Fruit fly (Drosophila melanogaster) whole organism, embryonic: ENCODE results near the gene KdelR.

Experiments
- ATbp ChIP-seq: fragments of 200-800 bp; sonication (Bioruptor generic); optimal IDR thresholded peaks from 2 replicates; lab custom pipeline; 2017; ENCODE audit warnings: missing biosample characterization, mild to moderate bottlenecking, missing genetic modification characterization, missing genetic modification reagents
- Antp ChIP-seq: fragments of 200-800 bp; sonication (Bioruptor generic); optimal IDR thresholded peaks from 3 replicates; lab custom pipeline; 2016; ENCODE audit warnings: missing biosample characterization, missing genetic modification characterization
- Atf6 ChIP-seq: fragments of 200-800 bp; sonication (Bioruptor generic); IDR thresholded peaks from 2 replicates; pipeline ENCODE4 v1.3.6; 2022; ENCODE audit warnings: missing biosample characterization, missing genetic modification characterization
- CG10147 ChIP-seq: fragments of 200-800 bp; sonication (Bioruptor generic); optimal IDR thresholded peaks from 2 replicates; lab custom pipeline; 2019; ENCODE audit warnings: missing biosample characterization, mild to moderate bottlenecking, missing genetic modification characterization, moderate library complexity
- CG10274 ChIP-seq: fragments of 200-800 bp; sonication (Bioruptor generic); optimal IDR thresholded peaks from 3 replicates; lab custom pipeline; 2017; ENCODE audit warnings: missing biosample characterization, mild to moderate bottlenecking, missing genetic modification characterization
- CG10979 ChIP-seq: fragments of 200-800 bp; sonication (Bioruptor generic); optimal IDR thresholded peaks from 2 replicates; lab custom pipeline; 2018; ENCODE audit warnings: missing biosample characterization, mild to moderate bottlenecking, missing genetic modification characterization, moderate library complexity
- CG11504 ChIP-seq: fragments of 200-800 bp; sonication (Bioruptor generic); optimal IDR thresholded peaks from 3 replicates; lab custom pipeline; 2019; ENCODE audit warnings: missing biosample characterization, mild to moderate bottlenecking, missing genetic modification characterization, moderate library complexity
- CG14860 ChIP-seq: fragments of 200-800 bp; sonication (Bioruptor generic); IDR thresholded peaks from 3 replicates; pipeline ENCODE4 v1.3.6; 2022; ENCODE audit warnings: missing biosample characterization, missing genetic modification characterization; ENCODE audit not compliant: partially characterized antibody
- CG14965 ChIP-seq: fragments of 200-800 bp; sonication (Bioruptor generic); optimal IDR thresholded peaks from 2 replicates; lab custom pipeline; 2016; ENCODE audit warnings: missing biosample characterization, missing genetic modification characterization, borderline replicate concordance
- CG15514 ChIP-seq: fragments of 200-800 bp; sonication (Bioruptor generic); optimal IDR thresholded peaks from 3 replicates; lab custom pipeline; 2017; ENCODE audit warnings: missing biosample characterization, missing genetic modification characterization, mild to moderate bottlenecking, moderate library complexity, missing genetic modification reagents
- CG15696 ChIP-seq: fragments of 200-800 bp; sonication (Bioruptor generic); optimal IDR thresholded peaks from 2 replicates; lab custom pipeline; 2019; ENCODE audit warnings: missing biosample characterization, mild to moderate bottlenecking, missing genetic modification characterization, moderate library complexity
- CG1602 ChIP-seq: fragments of 200-800 bp; sonication (Bioruptor generic); optimal IDR thresholded peaks from 3 replicates; lab custom pipeline; 2016; ENCODE audit warnings: missing biosample characterization, missing genetic modification characterization
- CG16815 ChIP-seq: fragments of 200-800 bp; sonication (Bioruptor generic); optimal IDR thresholded peaks from 3 replicates; lab custom pipeline; 2017; ENCODE audit warnings: missing biosample characterization, mild to moderate bottlenecking, missing genetic modification characterization
- CG1832 ChIP-seq: fragments of 200-800 bp; sonication (Bioruptor generic); optimal IDR thresholded peaks from 2 replicates; lab custom pipeline; 2017; ENCODE audit warnings: missing biosample characterization, mild to moderate bottlenecking, missing genetic modification characterization, inconsistent platforms
- CG18599 ChIP-seq: fragments of 200-800 bp; sonication (Bioruptor generic); optimal IDR thresholded peaks from 3 replicates; lab custom pipeline; 2017; ENCODE audit warnings: missing biosample characterization, missing genetic modification characterization, mild to moderate bottlenecking, moderate library complexity, missing genetic modification reagents
- CG2875 ChIP-seq: fragments of 200-800 bp; sonication (Bioruptor generic); optimal IDR thresholded peaks from 2 replicates; lab custom pipeline; 2017; ENCODE audit warnings: missing biosample characterization, mild to moderate bottlenecking, missing genetic modification characterization, missing genetic modification reagents
- CG32532 ChIP-seq: fragments of 200-800 bp; sonication (Bioruptor generic); IDR thresholded peaks from 2 replicates; pipeline ENCODE4 v1.3.6; 2022; ENCODE audit warnings: missing biosample characterization, missing genetic modification characterization
- CG33213 ChIP-seq: fragments of 200-800 bp; sonication (Bioruptor generic); optimal IDR thresholded peaks from 3 replicates; lab custom pipeline; 2016; ENCODE audit warnings: missing biosample characterization, missing genetic modification characterization
- CG34376 ChIP-seq: fragments of 200-800 bp; sonication (Bioruptor generic); optimal IDR thresholded peaks from 2 replicates; lab custom pipeline; 2018; ENCODE audit warnings: missing biosample characterization, mild to moderate bottlenecking, missing genetic modification characterization
- CG4360 ChIP-seq: fragments of 200-800 bp; sonication (Bioruptor generic); IDR thresholded peaks from 2 replicates; pipeline ENCODE4 v1.3.6; 2022; ENCODE audit warnings: missing biosample characterization, missing genetic modification characterization
- CG4730 ChIP-seq: fragments of 200-800 bp; sonication (Bioruptor generic); IDR thresholded peaks from 2 replicates; pipeline ENCODE4 v1.3.6; 2022; ENCODE audit warnings: missing biosample characterization, missing genetic modification characterization
- CG9817 ChIP-seq: fragments of 200-800 bp; sonication (Bioruptor generic); optimal IDR thresholded peaks from 2 replicates; lab custom pipeline; 2018; ENCODE audit warnings: missing biosample characterization, mild to moderate bottlenecking, missing genetic modification characterization, moderate library complexity
- Chrac-16 ChIP-seq: fragments of 200-800 bp; sonication (Bioruptor generic); optimal IDR thresholded peaks from 3 replicates; lab custom pipeline; 2016; ENCODE audit warnings: missing biosample characterization, missing genetic modification characterization
- CoRest ChIP-seq: fragments of 200-800 bp; sonication (Bioruptor generic); optimal IDR thresholded peaks from 3 replicates; lab custom pipeline; 2018; ENCODE audit warnings: missing biosample characterization, mild to moderate bottlenecking, missing genetic modification characterization, moderate library complexity
- Dfd ChIP-seq, 2 experiments: fragments of >200 bp; optimal IDR thresholded peaks; 2 replicates each; lab custom pipeline; 2017; ENCODE audit warnings: missing biosample characterization in 2 of 2, missing genetic modification characterization in 2 of 2
- Doc2 ChIP-seq: fragments of 200-800 bp; sonication (Bioruptor generic); IDR thresholded peaks from 2 replicates; pipeline ENCODE4 v1.3.6; 2022; ENCODE audit warnings: missing biosample characterization, missing genetic modification characterization
- ERR ChIP-seq: fragments of 200-800 bp; sonication (Bioruptor generic); optimal IDR thresholded peaks from 2 replicates; lab custom pipeline; 2016; ENCODE audit warnings: missing biosample characterization, missing genetic modification characterization
- Ets65A ChIP-seq: fragments of 200-800 bp; sonication (Bioruptor generic); peaks from one replicate; lab custom pipeline; 2016; ENCODE audit warnings: missing biosample characterization, missing genetic modification characterization
- H15 ChIP-seq: fragments of 200-800 bp; sonication (Bioruptor generic); IDR thresholded peaks from 3 replicates; pipeline ENCODE4 v1.3.6; 2022; ENCODE audit warnings: missing biosample characterization, missing genetic modification characterization
- Hey ChIP-seq: fragments of 200-800 bp; sonication (Bioruptor generic); optimal IDR thresholded peaks from 3 replicates; lab custom pipeline; 2018; ENCODE audit warnings: missing biosample characterization, mild to moderate bottlenecking, missing genetic modification characterization
- Mes4 ChIP-seq: fragments of 200-800 bp; sonication (Bioruptor generic); optimal IDR thresholded peaks from 2 replicates; lab custom pipeline; 2016; ENCODE audit warnings: missing biosample characterization, missing genetic modification characterization
- Myb ChIP-seq: fragments of 200-800 bp; sonication (Bioruptor generic); optimal IDR thresholded peaks from 2 replicates; lab custom pipeline; 2016; ENCODE audit warnings: missing biosample characterization, missing genetic modification characterization
- NC2α ChIP-seq: fragments of 200-800 bp; sonication (Bioruptor generic); optimal IDR thresholded peaks from 2 replicates; lab custom pipeline; 2016; ENCODE audit warnings: missing biosample characterization, missing genetic modification characterization
- Nf-YB ChIP-seq: fragments of 200-800 bp; sonication (Bioruptor generic); optimal IDR thresholded peaks from 3 replicates; lab custom pipeline; 2019; ENCODE audit warnings: missing biosample characterization, mild to moderate bottlenecking, missing genetic modification characterization, moderate library complexity
- PHDP ChIP-seq: fragments of 200-800 bp; sonication (Bioruptor generic); optimal IDR thresholded peaks from 3 replicates; lab custom pipeline; 2018; ENCODE audit warnings: missing biosample characterization, mild to moderate bottlenecking, missing genetic modification characterization, moderate library complexity
- Rx ChIP-seq: fragments of 200-800 bp; sonication (Bioruptor generic); IDR thresholded peaks from 2 replicates; pipeline ENCODE4 v1.3.6; 2022; ENCODE audit warnings: missing biosample characterization, missing genetic modification characterization
- Ssrp ChIP-seq: fragments of 200-800 bp; sonication (Bioruptor generic); optimal IDR thresholded peaks from 2 replicates; lab custom pipeline; 2018; ENCODE audit warnings: missing biosample characterization, mild to moderate bottlenecking, missing genetic modification characterization, moderate library complexity
- Stat92E ChIP-seq, 3 experiments: fragments of >200 bp in 2 of 3; fragments of 200-800 bp in 1 of 3; sonication (Bioruptor generic) in 1 of 3; optimal IDR thresholded peaks; 2 replicates each; lab custom pipeline; 2017 to 2019; ENCODE audit warnings: missing biosample characterization in 3 of 3, missing genetic modification characterization in 3 of 3, mild to moderate bottlenecking in 1 of 3, moderate library complexity in 1 of 3
- ara ChIP-seq: fragments of 200-800 bp; sonication (Bioruptor generic); IDR thresholded peaks from 2 replicates; pipeline ENCODE4 v1.3.6; 2022; ENCODE audit warnings: missing biosample characterization, missing genetic modification characterization
- bigmax ChIP-seq: fragments of 200-800 bp; sonication (Bioruptor generic); optimal IDR thresholded peaks from 2 replicates; lab custom pipeline; 2018; ENCODE audit warnings: missing biosample characterization, mild to moderate bottlenecking, missing genetic modification characterization
- br ChIP-seq: fragments of >200 bp; optimal IDR thresholded peaks from 2 replicates; lab custom pipeline; 2017
- fd96Cb ChIP-seq: fragments of 200-800 bp; sonication (Bioruptor generic); optimal IDR thresholded peaks from 2 replicates; lab custom pipeline; 2018; ENCODE audit warnings: missing biosample characterization, mild to moderate bottlenecking, missing genetic modification characterization, moderate library complexity
- hkb ChIP-seq, 2 experiments: fragments of 200-800 bp in 1 of 2; fragments of >200 bp in 1 of 2; sonication (Bioruptor generic) in 1 of 2; IDR thresholded peaks in 1 of 2; optimal IDR thresholded peaks in 1 of 2; 2 replicates each; pipeline versions ENCODE4 v1.3.6 to Lab custom; 2017 to 2022; ENCODE audit warnings: missing biosample characterization in 1 of 2, missing genetic modification characterization in 1 of 2
- oc ChIP-seq: fragments of 200-800 bp; sonication (Bioruptor generic); optimal IDR thresholded peaks from 2 replicates; lab custom pipeline; 2018; ENCODE audit warnings: missing biosample characterization, mild to moderate bottlenecking, missing genetic modification characterization, moderate library complexity
- odd ChIP-seq: fragments of 200-800 bp; sonication (Bioruptor generic); optimal IDR thresholded peaks from 2 replicates; lab custom pipeline; 2017; ENCODE audit warnings: missing biosample characterization, mild to moderate bottlenecking, missing genetic modification characterization
- so ChIP-seq: fragments of 200-800 bp; sonication (Bioruptor generic); IDR thresholded peaks from 3 replicates; pipeline ENCODE4 v1.3.6; 2022; ENCODE audit warnings: missing biosample characterization, missing genetic modification characterization
- stc ChIP-seq: fragments of 200-800 bp; sonication (Bioruptor generic); IDR thresholded peaks from 2 replicates; pipeline ENCODE4 v1.3.6; 2022; ENCODE audit warnings: missing biosample characterization, missing genetic modification characterization
- tap ChIP-seq: fragments of 200-800 bp; optimal IDR thresholded peaks from 3 replicates; lab custom pipeline; 2019; ENCODE audit warnings: missing biosample characterization, mild to moderate bottlenecking, missing genetic modification characterization, moderate library complexity
- trh ChIP-seq: fragments of 200-800 bp; sonication (Bioruptor generic); optimal IDR thresholded peaks from 2 replicates; lab custom pipeline; 2016; ENCODE audit warnings: missing biosample characterization, missing genetic modification characterization
- zfh1 ChIP-seq: fragments of 200-800 bp; sonication (Bioruptor generic); IDR thresholded peaks from 3 replicates; pipeline ENCODE4 v1.3.6; 2022; ENCODE audit warnings: missing biosample characterization, missing genetic modification characterization

Gene KdelR

DNA sequence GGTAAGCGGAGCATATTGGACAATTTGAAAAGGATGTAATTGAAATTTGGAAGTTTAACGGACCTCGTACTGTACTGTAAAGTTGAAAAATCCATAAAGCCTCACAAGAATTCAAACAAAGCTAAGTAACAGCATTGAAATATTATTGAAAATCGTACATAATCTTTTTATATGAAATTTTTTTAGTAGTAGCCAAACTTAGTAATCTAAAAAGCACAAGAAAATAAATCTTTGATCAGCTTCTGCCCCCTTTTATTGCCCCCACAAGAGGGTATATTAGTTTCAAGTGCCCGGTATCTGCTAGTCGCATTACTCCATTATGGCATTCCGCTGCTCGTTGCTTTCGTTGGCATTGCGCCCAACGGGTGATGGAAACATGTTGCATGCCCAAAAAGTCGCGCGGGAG lies 40.2 kb downstream of the KdelR start (continued):
- TF ChIP-seq CG15514 (GFP tag; lab: Kevin White, UChicago): peak; percentile 36
- TF ChIP-seq Rx (GFP tag; lab: Robert Waterston, UW): peak; percentile 26; the same call in 1 of the 2 replicates
- TF ChIP-seq CG15696 (tag; lab: Kevin White, UChicago): peak; percentile 19
- TF ChIP-seq H15 (GFP tag; lab: Robert Waterston, UW): peak; percentile 56; the same call in 2 of the 3 replicates
- no peak for TF ChIP-seq Dfd (GFP tag; optimal IDR thresholded peaks at IDR 0.05; lab: Kevin White, UChicago)
- peak; percentile 74 for TF ChIP-seq fd96Cb (tag; lab: Kevin White, UChicago)
- TF ChIP-seq bigmax (GFP tag; lab: Kevin White, UChicago): no peak
- TF ChIP-seq stc (GFP tag; lab: Robert Waterston, UW): no peak; the same call in none of the 2 replicates
- TF ChIP-seq CG16815 (GFP tag; lab: Kevin White, UChicago): peak; percentile 57
- no peak for TF ChIP-seq Hey (tag; lab: Kevin White, UChicago)
- peak; percentile 28 for TF ChIP-seq Mes4 (GFP tag; lab: Kevin White, UChicago)
- TF ChIP-seq Atf6 (GFP tag; lab: Robert Waterston, UW): peak; percentile 20; the same call in 1 of the 2 replicates
- peak; percentile 45 for TF ChIP-seq ATbp (GFP tag; lab: Kevin White, UChicago)
- TF ChIP-seq Doc2 (GFP tag; lab: Robert Waterston, UW): no peak
- TF ChIP-seq so (GFP tag; lab: Robert Waterston, UW): 0 out of 3 replicates have a peak, but pooled peaks have one; percentile 11
- peak; percentile 41 for TF ChIP-seq odd (GFP tag; lab: Kevin White, UChicago)
- peak; percentile 10 for TF ChIP-seq CG9817
- TF ChIP-seq CG2875 (GFP tag; lab: Kevin White, UChicago): peak; percentile 60
- TF ChIP-seq Stat92E (GFP tag; optimal IDR thresholded peaks at IDR 0.05; lab: Kevin White, UChicago): peak in 1 of 3 experiments; percentile 43
- no peak for TF ChIP-seq Myb (GFP tag; lab: Kevin White, UChicago)
- TF ChIP-seq CG14965 (GFP tag; lab: Kevin White, UChicago): peak; percentile 29
- no peak for TF ChIP-seq CG34376 (GFP tag; lab: Kevin White, UChicago)
- peak; percentile 68 for TF ChIP-seq Ssrp (tag; lab: Kevin White, UChicago)
- peak; percentile 36 for TF ChIP-seq CG33213 (GFP tag; lab: Kevin White, UChicago)
- TF ChIP-seq hkb (optimal IDR thresholded peaks at IDR 0.05; lab: Kevin White, UChicago): no peak
- peak; percentile 28; the same call in 1 of the 2 replicates for TF ChIP-seq hkb (GFP tag; IDR thresholded peaks at IDR 0.05; lab: Robert Waterston, UW)
- TF ChIP-seq CG1832 (GFP tag; lab: Kevin White, UChicago): no peak
- TF ChIP-seq CG10274 (GFP tag; lab: Kevin White, UChicago): peak; percentile 28
- TF ChIP-seq Ets65A (GFP tag; lab: Kevin White, UChicago): peak; percentile 97
- TF ChIP-seq tap (tag; lab: Kevin White, UChicago): peak; percentile 46
- TF ChIP-seq ERR: no peak
- peak; percentile 50 for TF ChIP-seq NC2α
- peak; percentile 74 for TF ChIP-seq CoRest (tag; lab: Kevin White, UChicago)
- TF ChIP-seq Chrac-16 (GFP tag; lab: Kevin White, UChicago): peak; percentile 55
- TF ChIP-seq PHDP (tag; lab: Kevin White, UChicago): peak; percentile 13
- no peak for TF ChIP-seq br (lab: Kevin White, UChicago)
- peak; percentile 61 for TF ChIP-seq CG1602 (GFP tag; lab: Kevin White, UChicago)
- TF ChIP-seq CG14860 (GFP tag; lab: Robert Waterston, UW): no peak
- TF ChIP-seq CG4360: no peak
- TF ChIP-seq Antp (GFP tag; lab: Kevin White, UChicago): peak; percentile 46
- TF ChIP-seq zfh1 (GFP tag; lab: Robert Waterston, UW): peak; percentile 59; the same call in 2 of the 3 replicates
- TF ChIP-seq CG10979 (tag; lab: Kevin White, UChicago): peak; percentile 80
- peak; percentile 82 for TF ChIP-seq CG11504 (tag; lab: Kevin White, UChicago)
- TF ChIP-seq CG10147 (GFP tag; lab: Kevin White, UChicago): peak; percentile 2
- peak; percentile 36 for TF ChIP-seq CG18599 (GFP tag; lab: Kevin White, UChicago)
- TF ChIP-seq CG32532 (GFP tag; lab: Robert Waterston, UW): no peak; the same call in 1 of the 2 replicates
- peak; percentile 8 for TF ChIP-seq trh (GFP tag; lab: Kevin White, UChicago)
- TF ChIP-seq oc (tag; lab: Kevin White, UChicago): no peak
- peak; percentile 32 for TF ChIP-seq Nf-YB
- TF ChIP-seq ara: peak; percentile 63; the same call in 1 of the 2 replicates
- no peak for TF ChIP-seq CG4730 (GFP tag; lab: Robert Waterston, UW)
